Worm (Caenorhabditis elegans) whole organism, L4 larva: ENCODE data around the gene C24H10.2.
A peak's percentile ranks its signal among the peaks of the same experiment; 100 is the strongest.

Experiments
- F10B5.3 ChIP-seq: sonication (generic microtip); optimal IDR thresholded peaks from 2 replicates; lab custom pipeline; 2016; ENCODE audit warnings: mild to moderate bottlenecking, missing genetic modification characterization, missing compliant biosample characterization
- F26F4.8 ChIP-seq: fragments of 200-800 bp; sonication (Bioruptor generic); conservative IDR thresholded peaks from 2 replicates; pipeline ENCODE4 v1.3.6; 2022; ENCODE audit warnings: missing genetic modification characterization, missing compliant biosample characterization
- F37D6.2 ChIP-seq: sonication (generic microtip); optimal IDR thresholded peaks from 2 replicates; lab custom pipeline; 2016; ENCODE audit warnings: mild to moderate bottlenecking, missing genetic modification characterization, missing compliant biosample characterization
- F49E8.2 ChIP-seq: sonication (generic microtip); optimal IDR thresholded peaks from 2 replicates; lab custom pipeline; 2016; ENCODE audit warnings: missing compliant biosample characterization, mild to moderate bottlenecking, missing genetic modification characterization, borderline replicate concordance
- T20F7.1 ChIP-seq: fragments of 200-800 bp; sonication (Bioruptor generic); optimal IDR thresholded peaks from 2 replicates; lab custom pipeline; 2018; ENCODE audit warnings: mild to moderate bottlenecking, missing genetic modification characterization, missing compliant biosample characterization
- T26A8.4 ChIP-seq: fragments of 200-800 bp; sonication (Bioruptor generic); IDR thresholded peaks from 2 replicates; pipeline ENCODE4 v1.3.6; 2022; ENCODE audit warnings: missing genetic modification characterization, missing compliant biosample characterization
- Y48G9A.11 ChIP-seq: fragments of 200-800 bp; sonication (Bioruptor generic); IDR thresholded peaks from 2 replicates; pipeline ENCODE4 v1.3.6; 2022; ENCODE audit warnings: missing genetic modification reagents, missing genetic modification characterization, missing compliant biosample characterization
- arid-1 ChIP-seq: fragments of 200-800 bp; sonication (Bioruptor generic); conservative IDR thresholded peaks from 2 replicates; pipeline ENCODE4 v1.3.6; 2022; ENCODE audit warnings: missing genetic modification reagents, missing genetic modification characterization, missing compliant biosample characterization
- ceh-20 ChIP-seq: fragments of 200-800 bp; sonication (Bioruptor generic); IDR thresholded peaks from 2 replicates; pipeline ENCODE4 v1.3.6; 2022; ENCODE audit warnings: missing genetic modification reagents, missing genetic modification characterization, missing compliant biosample characterization
- ceh-32 ChIP-seq: sonication (generic microtip); optimal IDR thresholded peaks from 2 replicates; lab custom pipeline; 2016; ENCODE audit warnings: mild to moderate bottlenecking, missing genetic modification characterization, missing compliant biosample characterization; ENCODE audit not compliant: poor library complexity
- ceh-44 ChIP-seq: fragments of 200-800 bp; sonication (Bioruptor generic); IDR thresholded peaks from 2 replicates; pipeline ENCODE4 v1.3.6; 2022; ENCODE audit warnings: missing genetic modification reagents, missing genetic modification characterization, missing compliant biosample characterization
- ctbp-1 ChIP-seq: fragments of 200-800 bp; sonication (Bioruptor generic); IDR thresholded peaks from 2 replicates; pipeline ENCODE4 v1.3.6; 2022; ENCODE audit warnings: missing genetic modification reagents, missing genetic modification characterization, missing compliant biosample characterization
- daf-16 ChIP-seq, 3 experiments: sonication (generic microtip); optimal IDR thresholded peaks; 2 replicates each; lab custom pipeline; 2016 to 2017; ENCODE audit warnings: missing genetic modification characterization in 3 of 3, missing genetic modification reagents in 3 of 3, mild to moderate bottlenecking in 2 of 3, missing compliant biosample characterization in 2 of 3, missing biosample characterization in 1 of 3, moderate library complexity in 1 of 3
- daf-19 ChIP-seq: fragments of 200-800 bp; sonication (Bioruptor generic); conservative IDR thresholded peaks from 2 replicates; pipeline ENCODE4 v1.3.6; 2022; ENCODE audit warnings: missing genetic modification characterization, missing compliant biosample characterization
- dmd-6 ChIP-seq: fragments of 200-800 bp; sonication (Bioruptor generic); IDR thresholded peaks from 2 replicates; pipeline ENCODE4 v1.3.6; 2022; ENCODE audit warnings: missing genetic modification reagents, missing genetic modification characterization, missing compliant biosample characterization
- dmd-9 ChIP-seq: fragments of 200-800 bp; sonication (Bioruptor generic); IDR thresholded peaks from 2 replicates; pipeline ENCODE4 v1.3.6; 2022; ENCODE audit warnings: missing genetic modification reagents, missing genetic modification characterization, missing compliant biosample characterization
- dpl-1 ChIP-seq: fragments of 150-350 bp; optimal IDR thresholded peaks from 2 replicates; lab custom pipeline; 2014; ENCODE audit warnings: missing biosample characterization, missing genetic modification reagents, missing genetic modification characterization
- duxl-1 ChIP-seq: sonication (generic microtip); optimal IDR thresholded peaks from 2 replicates; lab custom pipeline; 2016; ENCODE audit warnings: mild to moderate bottlenecking, missing genetic modification characterization, moderate library complexity, missing compliant biosample characterization; ENCODE audit not compliant: poor library complexity
- dve-1 ChIP-seq: sonication (generic microtip); optimal IDR thresholded peaks from 2 replicates; lab custom pipeline; 2017; ENCODE audit warnings: antibody characterized with exemption, mild to moderate bottlenecking, missing genetic modification characterization, missing compliant biosample characterization; ENCODE audit not compliant: insufficient read depth
- hif-1 ChIP-seq, 2 experiments: sonication (generic microtip); optimal IDR thresholded peaks; 2 replicates each; lab custom pipeline; 2016 to 2017; ENCODE audit warnings: missing compliant biosample characterization in 2 of 2, missing genetic modification characterization in 2 of 2, missing genetic modification reagents in 2 of 2, missing genotype in 2 of 2, mild to moderate bottlenecking in 1 of 2
- hlh-11 ChIP-seq: fragments of 200-800 bp; sonication (Bioruptor generic); optimal IDR thresholded peaks from 2 replicates; lab custom pipeline; 2018; ENCODE audit warnings: mild to moderate bottlenecking, missing genetic modification characterization, missing compliant biosample characterization
- lin-1 ChIP-seq: fragments of 200-800 bp; sonication (Bioruptor generic); IDR thresholded peaks from 2 replicates; pipeline ENCODE4 v1.3.6; 2022; ENCODE audit warnings: missing genetic modification reagents, missing genetic modification characterization, missing compliant biosample characterization
- lsy-2 ChIP-seq, 2 experiments: fragments of 150-350 bp in 1 of 2; sonication (generic microtip) in 1 of 2; optimal IDR thresholded peaks; 2 replicates each; lab custom pipeline; 2014 to 2017; ENCODE audit warnings: missing biosample characterization in 2 of 2, missing genetic modification characterization in 2 of 2
- madf-9 ChIP-seq: fragments of 200-800 bp; sonication (Bioruptor generic); conservative IDR thresholded peaks from 2 replicates; pipeline ENCODE4 v1.3.6; 2022; ENCODE audit warnings: missing genetic modification reagents, missing genetic modification characterization, missing compliant biosample characterization
- mes-2 ChIP-seq: sonication (generic microtip); optimal IDR thresholded peaks from 2 replicates; lab custom pipeline; 2016; ENCODE audit warnings: missing genotype, mild to moderate bottlenecking, missing genetic modification characterization, missing compliant biosample characterization; ENCODE audit not compliant: poor library complexity, severe bottlenecking
- mxl-2 ChIP-seq: fragments of 200-800 bp; sonication (Bioruptor generic); conservative IDR thresholded peaks from 2 replicates; pipeline ENCODE4 v1.3.6; 2022; ENCODE audit warnings: missing genetic modification reagents, missing genetic modification characterization, missing compliant biosample characterization
- mxl-3 ChIP-seq: fragments of 200-800 bp; sonication (Bioruptor generic); optimal IDR thresholded peaks from 2 replicates; lab custom pipeline; 2018; ENCODE audit warnings: mild to moderate bottlenecking, missing genetic modification characterization, missing compliant biosample characterization
- nhr-102 ChIP-seq: sonication (generic microtip); optimal IDR thresholded peaks from 2 replicates; lab custom pipeline; 2016; ENCODE audit warnings: mild to moderate bottlenecking, missing genetic modification characterization, moderate library complexity, missing compliant biosample characterization
- nhr-11 ChIP-seq: fragments of 150-350 bp; optimal IDR thresholded peaks from 2 replicates; lab custom pipeline; 2014; ENCODE audit warnings: missing biosample characterization, missing genetic modification characterization
- nhr-41 ChIP-seq: fragments of 200-800 bp; sonication (Bioruptor generic); IDR thresholded peaks from 2 replicates; pipeline ENCODE4 v1.3.6; 2022; ENCODE audit warnings: missing genetic modification reagents, missing genetic modification characterization, missing compliant biosample characterization
- nhr-42 ChIP-seq: fragments of 200-800 bp; sonication (Bioruptor generic); IDR thresholded peaks from 2 replicates; pipeline ENCODE4 v1.3.6; 2022; ENCODE audit warnings: missing genetic modification characterization, missing compliant biosample characterization
- nhr-6 ChIP-seq: fragments of 150-350 bp; optimal IDR thresholded peaks from 2 replicates; lab custom pipeline; 2014; ENCODE audit warnings: missing biosample characterization, missing genetic modification characterization
- nhr-77 ChIP-seq: fragments of 150-350 bp; optimal IDR thresholded peaks from 2 replicates; lab custom pipeline; 2014; ENCODE audit warnings: missing biosample characterization, missing genetic modification characterization
- php-3 ChIP-seq: fragments of 200-800 bp; sonication (Bioruptor generic); IDR thresholded peaks from 2 replicates; pipeline ENCODE4 v1.3.6; 2022; ENCODE audit warnings: missing genetic modification reagents, missing genetic modification characterization, missing compliant biosample characterization
- saeg-2 ChIP-seq: fragments of 200-800 bp; sonication (Bioruptor generic); IDR thresholded peaks from 2 replicates; pipeline ENCODE4 v1.3.6; 2022; ENCODE audit warnings: missing genetic modification reagents, missing genetic modification characterization, missing compliant biosample characterization
- sdz-12 ChIP-seq: fragments of 200-800 bp; sonication (Bioruptor generic); optimal IDR thresholded peaks from 2 replicates; lab custom pipeline; 2018; ENCODE audit warnings: mild to moderate bottlenecking, missing genetic modification characterization, missing compliant biosample characterization
- set-16 ChIP-seq: fragments of 200-800 bp; sonication (Bioruptor generic); IDR thresholded peaks from 2 replicates; pipeline ENCODE4 v1.3.6; 2022; ENCODE audit warnings: missing genetic modification reagents, missing genetic modification characterization, missing compliant biosample characterization
- snpc-1.2 ChIP-seq: fragments of 200-800 bp; sonication (Bioruptor generic); IDR thresholded peaks from 2 replicates; pipeline ENCODE4 v1.3.6; 2022; ENCODE audit warnings: missing genetic modification reagents, missing genetic modification characterization, missing compliant biosample characterization
- unc-130 ChIP-seq: sonication (generic microtip); optimal IDR thresholded peaks from 2 replicates; lab custom pipeline; 2016; ENCODE audit warnings: missing genetic modification reagents, missing genetic modification characterization, missing compliant biosample characterization
- unc-62 ChIP-seq, 3 experiments: fragments of 150-350 bp in 1 of 3; sonication (generic microtip); optimal IDR thresholded peaks in 2 of 3; peaks in 1 of 3; 1 replicate in 1 of 3; 2 replicates in 2 of 3; lab custom pipeline; 2014 to 2017; ENCODE audit warnings: missing biosample characterization in 3 of 3, missing genetic modification characterization in 3 of 3, missing genetic modification reagents in 3 of 3, missing genotype in 1 of 3
- vab-7 ChIP-seq: fragments of 200-800 bp; sonication (Bioruptor generic); IDR thresholded peaks from 2 replicates; pipeline ENCODE4 v1.3.6; 2022; ENCODE audit warnings: missing genetic modification reagents, missing genetic modification characterization, missing compliant biosample characterization
- zag-1 ChIP-seq: fragments of 150-350 bp; optimal IDR thresholded peaks from 2 replicates; lab custom pipeline; 2014; ENCODE audit warnings: missing biosample characterization, missing genetic modification characterization
- zip-11 ChIP-seq: fragments of 200-800 bp; sonication (Bioruptor generic); IDR thresholded peaks from 2 replicates; pipeline ENCODE4 v1.3.6; 2022; ENCODE audit warnings: missing genetic modification characterization, missing compliant biosample characterization
- ztf-11 ChIP-seq: fragments of 150-350 bp; optimal IDR thresholded peaks from 2 replicates; lab custom pipeline; 2014; ENCODE audit warnings: missing biosample characterization, missing genetic modification characterization

C24H10.2 gene

DNA sequence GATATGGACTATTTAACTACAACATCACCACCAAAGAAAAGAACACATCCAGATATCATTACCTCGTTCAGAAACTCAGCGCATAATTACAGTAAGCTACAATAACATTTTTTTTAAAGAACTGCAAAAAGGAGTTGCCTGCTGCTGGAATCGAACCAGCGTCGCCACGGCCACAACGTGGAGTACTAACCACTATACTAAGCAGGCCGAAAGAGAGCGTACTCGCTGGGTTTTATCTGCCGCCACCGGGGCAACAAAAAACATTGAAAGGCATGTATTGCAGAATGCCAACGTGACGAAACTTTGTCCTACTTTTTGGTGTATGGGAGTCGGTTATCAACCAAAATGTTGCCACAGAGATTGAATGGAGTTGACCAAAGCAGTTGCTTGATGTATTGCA is 41.7 kb upstream of the C24H10.2 start (continued):
- TF ChIP-seq ceh-32 (tag; lab: Kevin White, UChicago) (no peak), dmd-6 (GFP tag; lab: Robert Waterston, UW) (peak; percentile 65), nhr-11 (tag; lab: Kevin White, UChicago) (peak; percentile 56), nhr-41 (0 out of 2 replicates have a peak, but pooled peaks have one; percentile 51), vab-7 (GFP tag; lab: Robert Waterston, UW) (peak; percentile 80), dve-1 (tag; lab: Kevin White, UChicago) (peak; percentile 79), unc-130 (GFP tag; lab: Kevin White, UChicago) (no peak), F26F4.8 (peak; percentile 58; the same call in 1 of the 2 replicates), arid-1 (GFP tag; lab: Robert Waterston, UW) (peak; percentile 89), hlh-11 (tag; lab: Kevin White, UChicago) (peak; percentile 55), ceh-20 (GFP tag; lab: Robert Waterston, UW) (peak; percentile 72; the same call in 1 of the 2 replicates), ztf-11 (tag; lab: Kevin White, UChicago) (no peak), nhr-6 (tag; lab: Kevin White, UChicago) (peak; percentile 61), set-16 (no peak), hif-1 (tag; optimal IDR thresholded peaks at IDR 0.05; lab: Kevin White, UChicago) (peak in 1 of 2 experiments; percentile 36), T20F7.1 (GFP tag; lab: Kevin White, UChicago) (peak; percentile 53), snpc-1.2 (GFP tag; lab: Robert Waterston, UW) (peak; percentile 87), mxl-3 (peak; percentile 54), ctbp-1 (GFP tag; lab: Robert Waterston, UW) (peak; percentile 79), F10B5.3 (tag; lab: Kevin White, UChicago) (peak; percentile 19), madf-9 (GFP tag; lab: Robert Waterston, UW) (peak; percentile 58), ceh-44 (GFP tag; lab: Robert Waterston, UW) (0 out of 2 replicates have a peak, but pooled peaks have one; percentile 21), nhr-42 (peak; percentile 65; the same call in 1 of the 2 replicates), daf-16 (GFP tag; optimal IDR thresholded peaks at IDR 0.05; lab: Kevin White, UChicago) (peak in 1 of 2 experiments; percentile 46), daf-16 (tag; optimal IDR thresholded peaks at IDR 0.05; lab: Kevin White, UChicago) (no peak), unc-62 (GFP tag; optimal IDR thresholded peaks at IDR 0.05 in 1 of 2; lab: Kevin White, UChicago) (peak in 1 of 2 experiments; percentile 97), unc-62 (tag; optimal IDR thresholded peaks at IDR 0.05; lab: Kevin White, UChicago) (no peak), mes-2 (tag; lab: Kevin White, UChicago) (peak; percentile 86), mxl-2 (GFP tag; lab: Robert Waterston, UW) (no peak), sdz-12 (GFP tag; lab: Kevin White, UChicago) (peak; percentile 55), lsy-2 (tag; optimal IDR thresholded peaks at IDR 0.05; lab: Kevin White, UChicago) (peak in 1 of 2 experiments; percentile 59), nhr-102 (tag; lab: Kevin White, UChicago) (peak; percentile 24), T26A8.4 (GFP tag; lab: Robert Waterston, UW) (peak; percentile 78), nhr-77 (peak; percentile 33), dpl-1 (GFP tag; lab: Kevin White, UChicago) (peak; percentile 3), F37D6.2 (tag; lab: Kevin White, UChicago) (peak; percentile 35), daf-19 (GFP tag; lab: Robert Waterston, UW) (peak; percentile 88), Y48G9A.11 (GFP tag; lab: Robert Waterston, UW) (no peak; the same call in 1 of the 2 replicates), duxl-1 (tag; lab: Kevin White, UChicago) (peak; percentile 82), F49E8.2 (no peak), php-3 (peak; percentile 73; the same call in 1 of the 2 replicates), zag-1 (tag; lab: Kevin White, UChicago) (no peak), lin-1 (GFP tag; lab: Robert Waterston, UW) (peak; percentile 70), zip-11 (no peak), dmd-9 (0 out of 2 replicates have a peak, but pooled peaks have one; percentile 42), saeg-2 (peak; percentile 68; the same call in 1 of the 2 replicates)
